Worm (Caenorhabditis elegans) whole organism, L4/young adult: Measurements from ENCODE around the gene hot-4.

Experiments
- W03F9.2 ChIP-seq: fragments of 150-350 bp; optimal IDR thresholded peaks from 2 replicates; lab custom pipeline; 2014; ENCODE audit warnings: missing biosample characterization, missing genetic modification characterization
- dao-5 ChIP-seq: sonication (generic microtip); optimal IDR thresholded peaks from 2 replicates; lab custom pipeline; 2016; ENCODE audit warnings: missing genotype, missing genetic modification characterization, moderate library complexity, missing compliant biosample characterization
- him-1 ChIP-seq: sonication (generic microtip); optimal IDR thresholded peaks from 2 replicates; lab custom pipeline; 2016; ENCODE audit warnings: missing genotype, missing genetic modification reagents, missing genetic modification characterization, missing compliant biosample characterization

- no peak for TF ChIP-seq him-1
- TF ChIP-seq dao-5, result no peak
- TF ChIP-seq W03F9.2 (tag; lab: Kevin White, UChicago), result no peak
These were observed 38.2 kb upstream of the hot-4 start for ce11 chrIII:6179062-6179461.
